Worm (Caenorhabditis elegans) whole organism, dauer: ENCODE results near the gene F54C4.4.

Experiments
- unc-62 ChIP-seq: sonication (generic microtip); optimal IDR thresholded peaks from 2 replicates; lab custom pipeline; 2017; ENCODE audit warnings: missing biosample characterization, missing genetic modification reagents, missing genetic modification characterization

F54C4.4 gene

DNA sequence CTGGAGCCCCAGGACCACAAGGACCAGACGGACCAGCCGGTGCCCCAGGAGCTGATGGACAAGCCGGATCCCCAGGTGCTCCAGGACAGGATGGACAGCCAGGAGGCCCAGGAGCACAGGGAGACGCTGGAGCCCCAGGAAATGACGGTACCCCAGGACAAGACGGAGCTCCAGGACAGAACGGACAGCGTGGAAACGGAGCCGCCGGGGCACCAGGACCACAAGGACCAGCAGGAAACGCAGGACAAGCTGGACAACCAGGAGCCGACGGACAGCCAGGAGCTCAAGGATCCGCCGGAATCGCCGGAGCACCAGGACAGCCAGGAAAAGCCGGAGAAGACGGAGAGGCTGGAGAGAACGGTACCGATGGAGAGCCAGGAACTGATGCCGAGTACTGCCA, 45.7 kb downstream of the F54C4.4 start:
- no peak for TF ChIP-seq unc-62 (GFP tag; lab: Kevin White, UChicago)

DNA sequence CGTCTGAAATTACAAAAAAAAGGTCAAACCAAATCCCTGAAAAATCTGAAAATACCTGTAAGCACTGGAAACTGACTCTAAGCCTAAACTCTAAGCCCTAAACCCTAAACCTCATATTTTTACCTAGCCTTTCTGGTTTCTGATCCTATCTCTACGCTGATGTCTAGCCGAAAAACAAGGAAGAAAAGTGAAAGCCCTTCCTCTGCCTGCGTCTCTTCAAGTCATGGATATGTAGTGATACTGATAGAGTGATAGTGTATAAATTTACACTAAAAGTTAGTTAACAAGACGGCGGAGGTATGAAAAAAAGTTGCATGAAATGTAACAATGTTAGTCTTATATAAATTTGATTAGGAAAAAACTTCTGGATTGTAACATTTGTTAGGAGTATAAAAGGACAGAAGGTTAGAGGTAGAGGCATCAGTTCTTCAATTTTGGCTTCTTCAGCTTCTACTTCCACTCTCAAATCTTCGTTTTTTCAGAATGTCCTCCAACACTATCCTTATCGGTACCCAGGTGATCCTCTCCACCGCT, 46.5 kb downstream of the F54C4.4 start, which contains the start of gene col-88:
Gene col-88, plus strand, starts transcription at position 484 of the 534 bp plus-strand sequence.
- no peak for TF ChIP-seq unc-62 (GFP tag; lab: Kevin White, UChicago)

ce11 chrIII:39516-39915, 47.7 kb downstream of the F54C4.4 start:
- no peak for TF ChIP-seq unc-62 (GFP tag; lab: Kevin White, UChicago)

- no peak for TF ChIP-seq unc-62 (GFP tag; lab: Kevin White, UChicago)
Observed at ce11 chrIII:38117-38516, 49.1 kb downstream of the F54C4.4 start, which contains the start of gene clp-10. Gene clp-10, minus strand, starts transcription at chrIII:38217.
